Fruit fly (Drosophila melanogaster) whole organism, embryonic: Measurements from ENCODE around the gene Slu7.
A peak's percentile ranks its signal among the peaks of the same experiment; 100 is the strongest.

Experiments used
- Adf1 ChIP-seq: fragments of 200-800 bp; sonication (Bioruptor generic); IDR thresholded peaks from 2 replicates; pipeline ENCODE4 v1.3.6; 2022; ENCODE audit warnings: missing biosample characterization, missing genetic modification characterization
- Bgb ChIP-seq: fragments of 200-800 bp; sonication (Bioruptor generic); IDR thresholded peaks from 2 replicates; pipeline ENCODE4 v1.3.6; 2022; ENCODE audit warnings: missing biosample characterization, missing genetic modification characterization; ENCODE audit not compliant: partially characterized antibody
- CG12236 ChIP-seq: fragments of 200-800 bp; sonication (Bioruptor generic); optimal IDR thresholded peaks from 2 replicates; lab custom pipeline; 2016; ENCODE audit warnings: missing biosample characterization, missing genetic modification characterization
- CG13287 ChIP-seq: fragments of 200-800 bp; sonication (Bioruptor generic); IDR thresholded peaks from 2 replicates; pipeline ENCODE4 v1.3.6; 2022; ENCODE audit warnings: missing biosample characterization, missing genetic modification characterization; ENCODE audit not compliant: partially characterized antibody
- CG14965 ChIP-seq: fragments of 200-800 bp; sonication (Bioruptor generic); optimal IDR thresholded peaks from 2 replicates; lab custom pipeline; 2016; ENCODE audit warnings: missing biosample characterization, missing genetic modification characterization, borderline replicate concordance
- CG15601 ChIP-seq: fragments of 200-800 bp; sonication (Bioruptor generic); optimal IDR thresholded peaks from 3 replicates; lab custom pipeline; 2019; ENCODE audit warnings: missing biosample characterization, mild to moderate bottlenecking, missing genetic modification characterization, moderate library complexity
- CG17359 ChIP-seq: fragments of 200-800 bp; sonication (Bioruptor generic); optimal IDR thresholded peaks from 3 replicates; lab custom pipeline; 2018; ENCODE audit warnings: missing biosample characterization, mild to moderate bottlenecking, missing genetic modification characterization, moderate library complexity
- CG17912 ChIP-seq: fragments of 200-800 bp; sonication (Bioruptor generic); optimal IDR thresholded peaks from 2 replicates; lab custom pipeline; 2018; ENCODE audit warnings: missing biosample characterization, mild to moderate bottlenecking, missing genetic modification characterization
- CG31365 ChIP-seq: fragments of 200-800 bp; sonication (Bioruptor generic); optimal IDR thresholded peaks from 2 replicates; lab custom pipeline; 2018; ENCODE audit warnings: missing biosample characterization, mild to moderate bottlenecking, missing genetic modification characterization
- CG31441 ChIP-seq: fragments of 200-800 bp; sonication (Bioruptor generic); IDR thresholded peaks from 2 replicates; pipeline ENCODE4 v1.3.6; 2022; ENCODE audit warnings: missing biosample characterization, missing genetic modification characterization
- CG3407 ChIP-seq: fragments of 200-800 bp; sonication (Bioruptor generic); optimal IDR thresholded peaks from 2 replicates; lab custom pipeline; 2018; ENCODE audit warnings: missing biosample characterization, mild to moderate bottlenecking, missing genetic modification characterization
- CG42726 ChIP-seq: fragments of 200-800 bp; sonication (Bioruptor generic); IDR thresholded peaks from 2 replicates; pipeline ENCODE4 v1.3.6; 2022; ENCODE audit warnings: missing biosample characterization, missing genetic modification characterization; ENCODE audit not compliant: partially characterized antibody
- CG8281 ChIP-seq: fragments of 200-800 bp; sonication (Bioruptor generic); optimal IDR thresholded peaks from 2 replicates; lab custom pipeline; 2018; ENCODE audit warnings: missing biosample characterization, mild to moderate bottlenecking, missing genetic modification characterization, moderate library complexity
- CG8290 ChIP-seq, 3 experiments: fragments of 200-800 bp; sonication (Bioruptor generic); optimal IDR thresholded peaks; 2 replicates each; lab custom pipeline; 2016 to 2019; ENCODE audit warnings: missing biosample characterization in 3 of 3, missing genetic modification characterization in 3 of 3, mild to moderate bottlenecking in 2 of 3, moderate library complexity in 1 of 3
- CG9932 ChIP-seq: fragments of 200-800 bp; sonication (Bioruptor generic); IDR thresholded peaks from 2 replicates; pipeline ENCODE4 v1.3.6; 2022; ENCODE audit warnings: missing biosample characterization, missing genetic modification characterization
- CTCF ChIP-seq: fragments of 200-800 bp; sonication (Bioruptor generic); optimal IDR thresholded peaks from 2 replicates; lab custom pipeline; 2017; ENCODE audit warnings: missing biosample characterization, mild to moderate bottlenecking, missing genetic modification characterization, moderate library complexity
- D19A ChIP-seq: fragments of 200-800 bp; optimal IDR thresholded peaks from 3 replicates; lab custom pipeline; 2019; ENCODE audit warnings: missing biosample characterization, mild to moderate bottlenecking, missing genetic modification characterization, moderate library complexity
- Dek ChIP-seq: fragments of 200-800 bp; sonication (Bioruptor generic); optimal IDR thresholded peaks from 3 replicates; lab custom pipeline; 2019; ENCODE audit warnings: missing biosample characterization, mild to moderate bottlenecking, missing genetic modification characterization, moderate library complexity
- Dip3 ChIP-seq: fragments of 200-800 bp; sonication (Bioruptor generic); optimal IDR thresholded peaks from 3 replicates; lab custom pipeline; 2016; ENCODE audit warnings: missing biosample characterization, missing genetic modification characterization
- Hmx ChIP-seq: fragments of 200-800 bp; sonication (Bioruptor generic); optimal IDR thresholded peaks from 2 replicates; lab custom pipeline; 2016; ENCODE audit warnings: missing biosample characterization, missing genetic modification characterization
- Hr51 ChIP-seq, 2 experiments: fragments of 200-800 bp; sonication (Bioruptor generic); optimal IDR thresholded peaks; 2 replicates in 1 of 2; 3 replicates in 1 of 2; lab custom pipeline; 2016 to 2018; ENCODE audit warnings: missing biosample characterization in 2 of 2, missing genetic modification characterization in 2 of 2, mild to moderate bottlenecking in 1 of 2, moderate library complexity in 1 of 2
- Kr ChIP-seq: fragments of 200-800 bp; sonication (Bioruptor generic); optimal IDR thresholded peaks from 2 replicates; lab custom pipeline; 2017; ENCODE audit warnings: missing biosample characterization, mild to moderate bottlenecking, missing genetic modification characterization
- Lim3 ChIP-seq: fragments of 200-800 bp; sonication (Bioruptor generic); IDR thresholded peaks from 2 replicates; pipeline ENCODE4 v1.3.6; 2022; ENCODE audit warnings: missing biosample characterization, missing genetic modification characterization
- NK7.1 ChIP-seq: fragments of 200-800 bp; sonication (Bioruptor generic); optimal IDR thresholded peaks from 3 replicates; lab custom pipeline; 2016; ENCODE audit warnings: missing biosample characterization, missing genetic modification characterization
- Nf-YC ChIP-seq: fragments of 200-800 bp; optimal IDR thresholded peaks from 3 replicates; lab custom pipeline; 2019; ENCODE audit warnings: missing biosample characterization, mild to moderate bottlenecking, missing genetic modification characterization, moderate library complexity
- Pdp1 ChIP-seq, 2 experiments: fragments of 200-800 bp; sonication (Bioruptor generic); optimal IDR thresholded peaks; 3 replicates each; lab custom pipeline; 2016; ENCODE audit warnings: missing biosample characterization in 2 of 2, missing genetic modification characterization in 2 of 2, mild to moderate bottlenecking in 1 of 2, moderate library complexity in 1 of 2
- Sox102F ChIP-seq: fragments of 200-800 bp; sonication (Bioruptor generic); optimal IDR thresholded peaks from 2 replicates; lab custom pipeline; 2018; ENCODE audit warnings: missing biosample characterization, mild to moderate bottlenecking, missing genetic modification characterization, moderate library complexity
- Tbp ChIP-seq: fragments of >200 bp; optimal IDR thresholded peaks from 2 replicates; lab custom pipeline; 2018; ENCODE audit warnings: missing biosample characterization, missing genetic modification characterization
- ase ChIP-seq: fragments of 200-800 bp; sonication (Bioruptor generic); IDR thresholded peaks from 3 replicates; pipeline ENCODE4 v1.3.6; 2022; ENCODE audit warnings: missing biosample characterization, missing genetic modification characterization
- bigmax ChIP-seq: fragments of 200-800 bp; sonication (Bioruptor generic); optimal IDR thresholded peaks from 2 replicates; lab custom pipeline; 2018; ENCODE audit warnings: missing biosample characterization, mild to moderate bottlenecking, missing genetic modification characterization
- cato ChIP-seq: fragments of 200-800 bp; sonication (Bioruptor generic); optimal IDR thresholded peaks from 2 replicates; lab custom pipeline; 2016; ENCODE audit warnings: missing biosample characterization, missing genetic modification characterization, borderline replicate concordance
- caup ChIP-seq: fragments of 200-800 bp; sonication (Bioruptor generic); optimal IDR thresholded peaks from 3 replicates; lab custom pipeline; 2017; ENCODE audit warnings: missing biosample characterization, mild to moderate bottlenecking, missing genetic modification characterization, moderate library complexity; ENCODE audit not compliant: severe bottlenecking
- crc ChIP-seq: fragments of 200-800 bp; sonication (Bioruptor generic); optimal IDR thresholded peaks from 2 replicates; lab custom pipeline; 2016; ENCODE audit warnings: missing biosample characterization, missing genetic modification characterization
- croc ChIP-seq: fragments of 200-800 bp; sonication (Bioruptor generic); conservative IDR thresholded peaks from 3 replicates; pipeline ENCODE4 v1.3.6; 2022; ENCODE audit warnings: missing biosample characterization, missing genetic modification characterization
- cwo ChIP-seq: fragments of 200-800 bp; sonication (Bioruptor generic); optimal IDR thresholded peaks from 3 replicates; lab custom pipeline; 2017; ENCODE audit warnings: missing biosample characterization, missing genetic modification characterization, mild to moderate bottlenecking, moderate library complexity, missing genetic modification reagents
- dati ChIP-seq: fragments of 200-800 bp; sonication (Bioruptor generic); IDR thresholded peaks from 2 replicates; pipeline ENCODE4 v1.3.6; 2022; ENCODE audit warnings: missing biosample characterization, missing genetic modification characterization
- fru ChIP-seq: fragments of >200 bp; optimal IDR thresholded peaks from 2 replicates; lab custom pipeline; 2017
- inv ChIP-seq: fragments of 200-800 bp; sonication (Bioruptor generic); IDR thresholded peaks from 2 replicates; pipeline ENCODE4 v1.3.6; 2022; ENCODE audit warnings: missing biosample characterization, missing genetic modification characterization; ENCODE audit not compliant: partially characterized antibody
- lab ChIP-seq: fragments of 200-800 bp; sonication (Bioruptor generic); optimal IDR thresholded peaks from 3 replicates; lab custom pipeline; 2017; ENCODE audit warnings: missing biosample characterization, missing genetic modification characterization, mild to moderate bottlenecking, moderate library complexity, missing genetic modification reagents
- lilli ChIP-seq: fragments of 200-800 bp; sonication (Bioruptor generic); optimal IDR thresholded peaks from 3 replicates; lab custom pipeline; 2016; ENCODE audit warnings: missing biosample characterization, missing genetic modification characterization
- mirr ChIP-seq: fragments of 200-800 bp; sonication (Bioruptor generic); optimal IDR thresholded peaks from 3 replicates; lab custom pipeline; 2018; ENCODE audit warnings: missing biosample characterization, mild to moderate bottlenecking, missing genetic modification characterization
- mld ChIP-seq: fragments of 200-800 bp; sonication (Bioruptor generic); IDR thresholded peaks from 3 replicates; pipeline ENCODE4 v1.3.6; 2022; ENCODE audit warnings: missing biosample characterization, missing genetic modification characterization; ENCODE audit not compliant: partially characterized antibody
- oc ChIP-seq: fragments of 200-800 bp; sonication (Bioruptor generic); optimal IDR thresholded peaks from 2 replicates; lab custom pipeline; 2018; ENCODE audit warnings: missing biosample characterization, mild to moderate bottlenecking, missing genetic modification characterization, moderate library complexity
- onecut ChIP-seq: fragments of 200-800 bp; sonication (Bioruptor generic); IDR thresholded peaks from 2 replicates; pipeline ENCODE4 v1.3.6; 2022; ENCODE audit warnings: missing biosample characterization, missing genetic modification characterization
- row ChIP-seq: fragments of 200-800 bp; sonication (Bioruptor generic); IDR thresholded peaks from 3 replicates; pipeline ENCODE4 v1.3.6; 2022; ENCODE audit warnings: missing biosample characterization, missing genetic modification characterization
- slou ChIP-seq: fragments of 200-800 bp; sonication (Bioruptor generic); optimal IDR thresholded peaks from 3 replicates; lab custom pipeline; 2016; ENCODE audit warnings: missing biosample characterization, missing genetic modification characterization
- toy ChIP-seq: fragments of 200-800 bp; sonication (Bioruptor generic); IDR thresholded peaks from 2 replicates; pipeline ENCODE4 v1.3.6; 2022; ENCODE audit warnings: missing biosample characterization, missing genetic modification characterization
- wdn ChIP-seq: fragments of 200-800 bp; sonication (Bioruptor generic); IDR thresholded peaks from 2 replicates; pipeline ENCODE4 v1.3.6; 2022; ENCODE audit warnings: missing biosample characterization, missing genetic modification characterization

Slu7 gene

dm6 chr3R:29083459-29084457 is 44.9 kb upstream of the Slu7 start (continued):
- no peak for TF ChIP-seq cwo
- no peak for TF ChIP-seq CG13287 (GFP tag; lab: Robert Waterston, UW)
- no peak for TF ChIP-seq caup (GFP tag; lab: Kevin White, UChicago)
- no peak for TF ChIP-seq ase (GFP tag; lab: Robert Waterston, UW)
- TF ChIP-seq Bgb (GFP tag; lab: Robert Waterston, UW), result no peak
- no peak for TF ChIP-seq Kr (GFP tag; lab: Kevin White, UChicago)
- TF ChIP-seq CG8281 (tag; lab: Kevin White, UChicago), result no peak
- TF ChIP-seq toy (GFP tag; lab: Robert Waterston, UW), result no peak
- TF ChIP-seq CG9932, result no peak
- no peak for TF ChIP-seq CG31441
- TF ChIP-seq CG17359 (tag; lab: Kevin White, UChicago), result peak; percentile 19
- no peak for TF ChIP-seq Hmx
- TF ChIP-seq Adf1 (GFP tag; lab: Robert Waterston, UW), result no peak
- TF ChIP-seq CG8290 (GFP tag; optimal IDR thresholded peaks at IDR 0.05; lab: Kevin White, UChicago), result no peak
- TF ChIP-seq CG8290 (tag; optimal IDR thresholded peaks at IDR 0.05; lab: Kevin White, UChicago), result peak; percentile 9 to 10
- TF ChIP-seq Hr51 (GFP tag; optimal IDR thresholded peaks at IDR 0.05; lab: Kevin White, UChicago), result no peak
- TF ChIP-seq CG3407 (GFP tag; lab: Kevin White, UChicago), result peak; percentile 57
- no peak for TF ChIP-seq mld (GFP tag; lab: Robert Waterston, UW)
- no peak for TF ChIP-seq bigmax (GFP tag; lab: Kevin White, UChicago)
- TF ChIP-seq Dip3 (GFP tag; lab: Kevin White, UChicago), result no peak
- peak; percentile 12 for TF ChIP-seq Nf-YC
- no peak for TF ChIP-seq wdn (GFP tag; lab: Robert Waterston, UW)
- TF ChIP-seq row (GFP tag; lab: Robert Waterston, UW), result 0 out of 3 replicates have a peak, but pooled peaks have one; percentile 8
- peak; percentile 20; the same call in 1 of the 2 replicates for TF ChIP-seq onecut (GFP tag; lab: Robert Waterston, UW)
- TF ChIP-seq Dek (tag; lab: Kevin White, UChicago), result no peak
- TF ChIP-seq CG15601 (tag; lab: Kevin White, UChicago), result peak; percentile 38
- peak; percentile 1 for TF ChIP-seq CG31365
- TF ChIP-seq CTCF (GFP tag; lab: Kevin White, UChicago), result peak; percentile 29
- no peak for TF ChIP-seq Sox102F (GFP tag; lab: Kevin White, UChicago)
- TF ChIP-seq crc (GFP tag; lab: Kevin White, UChicago), result no peak
- no peak for TF ChIP-seq lilli (GFP tag; lab: Kevin White, UChicago)
- no peak for TF ChIP-seq CG42726 (GFP tag; lab: Robert Waterston, UW)
- no peak for TF ChIP-seq slou (GFP tag; lab: Kevin White, UChicago)
- peak; percentile 32 for TF ChIP-seq oc (tag; lab: Kevin White, UChicago)
- TF ChIP-seq dati (GFP tag; lab: Robert Waterston, UW), result no peak
- peak; percentile 21 for TF ChIP-seq D19A
- no peak for TF ChIP-seq mirr
- no peak for TF ChIP-seq NK7.1 (GFP tag; lab: Kevin White, UChicago)
- TF ChIP-seq CG14965 (GFP tag; lab: Kevin White, UChicago), result no peak
- TF ChIP-seq Pdp1 (GFP tag; optimal IDR thresholded peaks at IDR 0.05; lab: Kevin White, UChicago), result peak in 1 of 2 experiments; percentile 89
- TF ChIP-seq inv (GFP tag; lab: Robert Waterston, UW), result no peak
- TF ChIP-seq Tbp (GFP tag; lab: Kevin White, UChicago), result no peak
- TF ChIP-seq Lim3, result no peak
- TF ChIP-seq lab (GFP tag; lab: Kevin White, UChicago), result no peak
- TF ChIP-seq CG17912 (GFP tag; lab: Kevin White, UChicago), result peak; percentile 27
- TF ChIP-seq croc (GFP tag; lab: Robert Waterston, UW), result no peak
- TF ChIP-seq fru (lab: Kevin White, UChicago), result no peak
- no peak for TF ChIP-seq CG12236 (GFP tag; lab: Kevin White, UChicago)
- no peak for TF ChIP-seq cato (GFP tag; lab: Kevin White, UChicago)
